Fruit fly (Drosophila melanogaster): ENCODE results near the gene PICK1.

The PICK1 gene

dm6 chr2L:12708576-12708975, 13.7 kb downstream of the PICK1 start:
- TF ChIP-seq Dbx (GFP tag; IDR thresholded peaks at IDR 0.05) (no peak), Pdp1 (GFP tag; optimal IDR thresholded peaks at IDR 0.05) (peak in 1 of 2 experiments; percentile 72), mirr (GFP tag; optimal IDR thresholded peaks at IDR 0.05) (peak; percentile 82), exex (tag; optimal IDR thresholded peaks at IDR 0.05) (peak; percentile 88), ewg (GFP tag; optimal IDR thresholded peaks at IDR 0.05) (no peak), CG15696 (tag; optimal IDR thresholded peaks at IDR 0.05) (no peak), chn (GFP tag; optimal IDR thresholded peaks at IDR 0.05) (no peak)

- TF ChIP-seq Hr51 (GFP tag; optimal IDR thresholded peaks at IDR 0.05) (no peak), Dll (GFP tag; IDR thresholded peaks at IDR 0.05; ENCODE audit: partially characterized antibody) (0 out of 4 replicates have a peak, but pooled peaks have one; percentile 48), btn (GFP tag; optimal IDR thresholded peaks at IDR 0.05) (no peak), CG17359 (tag; optimal IDR thresholded peaks at IDR 0.05) (no peak), dpn (GFP tag; optimal IDR thresholded peaks at IDR 0.05) (peak in 1 of 2 experiments; percentile 18), mam (GFP tag; optimal IDR thresholded peaks at IDR 0.05) (peak; percentile 6), CG7745 (tag; optimal IDR thresholded peaks at IDR 0.05) (no peak), CG3995 (GFP tag; optimal IDR thresholded peaks at IDR 0.05) (peak; percentile 45), pzg (GFP tag; optimal IDR thresholded peaks at IDR 0.05) (peak; percentile 54), crp (GFP tag; optimal IDR thresholded peaks at IDR 0.05) (peak in 1 of 2 experiments; percentile 15), sens-2 (GFP tag; IDR thresholded peaks at IDR 0.05) (no peak), CG15514 (GFP tag; optimal IDR thresholded peaks at IDR 0.05) (peak; percentile 50), hth (optimal IDR thresholded peaks at IDR 0.05) (no peak), row (GFP tag; IDR thresholded peaks at IDR 0.05) (peak; percentile 40; the same call in 1 of the 3 replicates), E2f2 (GFP tag; IDR thresholded peaks at IDR 0.05) (peak; percentile 26; the same call in 1 of the 2 replicates), CG16813 (GFP tag; IDR thresholded peaks at IDR 0.05; ENCODE audit: partially characterized antibody) (no peak), MESR4 (GFP tag; optimal IDR thresholded peaks at IDR 0.05) (peak; percentile 83), CG14441 (GFP tag; IDR thresholded peaks at IDR 0.05) (no peak), phol (tag; optimal IDR thresholded peaks at IDR 0.05) (peak; percentile 52), klu (GFP tag; IDR thresholded peaks at IDR 0.05) (no peak), Poxn (GFP tag; IDR thresholded peaks at IDR 0.05) (no peak), CG4617 (GFP tag; optimal IDR thresholded peaks at IDR 0.05; ENCODE audit: borderline replicate concordance) (peak; percentile 73), CG9817 (tag; optimal IDR thresholded peaks at IDR 0.05) (no peak), yki (optimal IDR thresholded peaks at IDR 0.05) (no peak), CG30403 (GFP tag; optimal IDR thresholded peaks at IDR 0.05) (peak; percentile 9), ash1 (GFP tag; optimal IDR thresholded peaks at IDR 0.05) (no peak), Usf (GFP tag; optimal IDR thresholded peaks at IDR 0.05) (no peak), sob (GFP tag; IDR thresholded peaks at IDR 0.05) (no peak), CG5245 (GFP tag; optimal IDR thresholded peaks at IDR 0.05) (no peak), CG6175 (GFP tag; IDR thresholded peaks at IDR 0.05) (no peak), vvl (GFP tag; IDR thresholded peaks at IDR 0.05) (peak; percentile 47), CG1603 (tag; optimal IDR thresholded peaks at IDR 0.05) (peak; percentile 62), crol (GFP tag; IDR thresholded peaks at IDR 0.05) (peak; percentile 32; the same call in 1 of the 2 replicates), mirr (GFP tag; optimal IDR thresholded peaks at IDR 0.05) (no peak), dm (GFP tag; optimal IDR thresholded peaks at IDR 0.05) (peak; percentile 2), CG2712 (tag; optimal IDR thresholded peaks at IDR 0.05) (peak; percentile 48), Atf6 (GFP tag; IDR thresholded peaks at IDR 0.05) (no peak), Rfx (GFP tag; IDR thresholded peaks at IDR 0.05) (peak; percentile 31), CG4360 (GFP tag; IDR thresholded peaks at IDR 0.05) (no peak), Stat92E (GFP tag; optimal IDR thresholded peaks at IDR 0.05) (peak in 1 of 3 experiments; percentile 7), CG2116 (GFP tag; optimal IDR thresholded peaks at IDR 0.05) (peak; percentile 93), CG12104 (GFP tag; optimal IDR thresholded peaks at IDR 0.05) (no peak), HmgZ (tag; optimal IDR thresholded peaks at IDR 0.05) (peak; percentile 26)
These were observed 17.4 kb downstream of the PICK1 start for dm6 chr2L:12712255-12712654.
